Worm (Caenorhabditis elegans) whole organism, midembryonic: ENCODE data around the gene nlp-55.

ENCODE experiments used
- T22C8.4 ChIP-seq: fragments of 200-800 bp; sonication (Bioruptor generic); IDR thresholded peaks from 2 replicates; pipeline ENCODE4 v1.3.6; 2022; ENCODE audit warnings: missing genetic modification characterization, missing compliant biosample characterization
- cog-1 ChIP-seq: sonication (generic microtip); optimal IDR thresholded peaks from 2 replicates; lab custom pipeline; 2016; ENCODE audit warnings: missing genetic modification characterization, missing compliant biosample characterization
- flt-1 ChIP-seq: fragments of 200-800 bp; sonication (Bioruptor generic); IDR thresholded peaks from 2 replicates; pipeline ENCODE4 v1.3.6; 2022; ENCODE audit warnings: missing genetic modification characterization, missing compliant biosample characterization
- klf-2 ChIP-seq: fragments of 200-800 bp; sonication (Bioruptor generic); conservative IDR thresholded peaks from 2 replicates; pipeline ENCODE4 v1.3.6; 2022; ENCODE audit warnings: missing genetic modification reagents, missing genetic modification characterization, missing compliant biosample characterization
- ztf-29 ChIP-seq: fragments of 200-800 bp; sonication (Bioruptor generic); IDR thresholded peaks from 2 replicates; pipeline ENCODE4 v1.3.6; 2022; ENCODE audit warnings: missing genetic modification reagents, missing genetic modification characterization, missing compliant biosample characterization

DNA sequence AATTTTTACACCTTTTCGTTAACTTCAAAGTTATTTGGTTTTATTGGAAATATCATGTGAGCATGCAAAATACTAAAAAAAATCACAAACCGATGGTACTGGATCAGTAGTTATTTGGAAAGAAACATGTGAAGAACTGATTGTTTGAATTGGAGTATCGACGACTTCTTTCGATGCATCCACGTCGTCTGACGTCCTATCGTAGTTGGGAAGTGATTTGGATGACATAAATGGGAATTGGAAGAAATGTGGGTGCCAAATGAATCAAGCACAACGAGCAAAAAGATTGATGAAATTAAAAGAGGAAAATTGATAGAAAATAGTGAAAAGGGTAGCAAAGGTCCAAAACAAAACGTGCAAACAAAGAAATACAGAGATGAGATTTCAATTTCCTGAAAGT is 26.0 kb upstream of the nlp-55 start, which contains the start of gene shw-1:
- TF ChIP-seq ztf-29 (no peak), flt-1 (no peak), klf-2 (GFP tag; lab: Robert Waterston, UW) (no peak), T22C8.4 (GFP tag; lab: Robert Waterston, UW) (no peak), cog-1 (tag; lab: Kevin White, UChicago) (no peak)
